Worm (Caenorhabditis elegans) whole organism, L2 larva: ENCODE results near the gene golg-4.

ENCODE experiments used
- aly-2 ChIP-seq: fragments of 150-350 bp; optimal IDR thresholded peaks from 2 replicates; lab custom pipeline; 2014; ENCODE audit warnings: missing biosample characterization, missing genetic modification characterization
- lin-39 ChIP-seq: fragments of 150-350 bp; optimal IDR thresholded peaks from 2 replicates; lab custom pipeline; 2014; ENCODE audit warnings: missing biosample characterization, missing genetic modification reagents, missing genetic modification characterization
- lsy-2 ChIP-seq, 2 experiments: fragments of 150-350 bp in 1 of 2; sonication (generic microtip) in 1 of 2; optimal IDR thresholded peaks; 2 replicates each; lab custom pipeline; 2014 to 2017; ENCODE audit warnings: missing biosample characterization in 2 of 2, missing genetic modification characterization in 2 of 2
- mab-5 ChIP-seq: fragments of 150-350 bp; optimal IDR thresholded peaks from 2 replicates; lab custom pipeline; 2014; ENCODE audit warnings: missing biosample characterization, missing genetic modification characterization
- nhr-11 ChIP-seq: fragments of 150-350 bp; optimal IDR thresholded peaks from 2 replicates; lab custom pipeline; 2014; ENCODE audit warnings: missing biosample characterization, missing genetic modification characterization
- unc-62 ChIP-seq: fragments of 150-350 bp; optimal IDR thresholded peaks from 2 replicates; lab custom pipeline; 2014; ENCODE audit warnings: missing biosample characterization, missing genetic modification reagents, missing genetic modification characterization
- zag-1 ChIP-seq: fragments of 150-350 bp; optimal IDR thresholded peaks from 2 replicates; lab custom pipeline; 2014; ENCODE audit warnings: missing biosample characterization, missing genetic modification characterization

ce11 chrIII:3468384-3468783 lies 63.0 kb downstream of the golg-4 start:
- no peak for TF ChIP-seq unc-62 (GFP tag; lab: Kevin White, UChicago)
- TF ChIP-seq nhr-11 (tag; lab: Kevin White, UChicago): no peak
- TF ChIP-seq lsy-2 (tag; optimal IDR thresholded peaks at IDR 0.05; lab: Kevin White, UChicago): no peak
- no peak for TF ChIP-seq mab-5
- no peak for TF ChIP-seq zag-1 (tag; lab: Kevin White, UChicago)
- no peak for TF ChIP-seq lin-39 (tag; lab: Kevin White, UChicago)
- TF ChIP-seq aly-2 (tag; lab: Kevin White, UChicago): no peak
